Fruit fly (Drosophila melanogaster): Measurements from ENCODE around the gene be.

DNA sequence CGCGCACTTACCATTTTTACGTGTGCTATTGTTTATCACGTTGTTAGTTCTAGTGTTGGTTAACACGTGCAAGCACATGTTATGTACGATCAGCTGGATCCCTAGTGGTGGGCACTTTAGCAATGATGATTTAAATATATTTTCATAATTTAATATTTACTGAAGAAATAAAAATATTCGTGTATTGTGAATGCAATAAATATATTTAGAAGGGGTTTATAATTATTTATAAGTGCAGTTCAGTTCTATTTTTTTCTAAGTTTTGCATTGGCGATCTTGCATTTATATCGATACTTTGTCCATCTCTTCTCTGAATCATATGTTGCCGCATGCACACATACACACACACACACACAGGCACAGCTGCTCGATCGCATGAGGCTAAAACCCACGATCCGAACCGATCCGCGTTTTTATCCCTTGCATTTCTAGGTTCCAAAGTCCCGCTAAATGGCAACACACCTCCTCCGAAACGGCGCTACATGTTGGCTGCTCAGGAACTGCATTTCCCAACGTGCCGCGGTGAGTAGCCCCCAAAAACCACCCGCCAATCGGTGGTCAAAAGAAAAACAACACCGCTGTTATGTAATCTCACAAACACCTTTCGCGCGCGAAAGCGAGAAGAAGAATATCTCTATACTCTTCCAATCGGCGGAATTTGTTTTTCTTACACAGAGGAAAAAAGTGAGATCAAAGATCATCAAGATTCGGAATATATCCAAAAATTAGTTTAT, 61.7 kb downstream of the be start, which contains the start of the genes CG15027 and Dbct:
- TF ChIP-seq CTCF (optimal IDR thresholded peaks at IDR 0.05) = no peak
- no peak for TF ChIP-seq CG8478 (optimal IDR thresholded peaks at IDR 0.05)
